Fruit fly (Drosophila melanogaster) whole organism, pupa: ENCODE data around the gene Ctr9.

ENCODE experiments used
- CG10348 ChIP-seq: fragments of 200-800 bp; sonication (Bioruptor generic); IDR thresholded peaks from 2 replicates; pipeline ENCODE4 v1.3.6; 2022; ENCODE audit warnings: missing biosample characterization, missing genetic modification characterization
- CG12605 ChIP-seq: fragments of 200-800 bp; sonication (Bioruptor generic); IDR thresholded peaks from 2 replicates; pipeline ENCODE4 v1.3.6; 2022; ENCODE audit warnings: missing biosample characterization, missing genetic modification characterization
- CG13204 ChIP-seq: fragments of 200-800 bp; sonication (Bioruptor generic); optimal IDR thresholded peaks from 2 replicates; lab custom pipeline; 2018; ENCODE audit warnings: missing biosample characterization, mild to moderate bottlenecking, missing genetic modification characterization, moderate library complexity
- CG14655 ChIP-seq: fragments of 200-800 bp; sonication (Bioruptor generic); optimal IDR thresholded peaks from 3 replicates; lab custom pipeline; 2017; ENCODE audit warnings: mild to moderate bottlenecking, missing biosample characterization, missing genetic modification reagents, missing genetic modification characterization
- CG15710 ChIP-seq: fragments of 200-800 bp; sonication (Bioruptor generic); optimal IDR thresholded peaks from 2 replicates; lab custom pipeline; 2018; ENCODE audit warnings: missing biosample characterization, mild to moderate bottlenecking, missing genetic modification characterization, moderate library complexity
- CG17806 ChIP-seq: fragments of 200-800 bp; sonication (Bioruptor generic); optimal IDR thresholded peaks from 2 replicates; lab custom pipeline; 2018; ENCODE audit warnings: missing biosample characterization, mild to moderate bottlenecking, missing genetic modification characterization, moderate library complexity
- CG32121 ChIP-seq: fragments of 200-800 bp; sonication (Bioruptor generic); IDR thresholded peaks from 2 replicates; pipeline ENCODE4 v1.3.6; 2022; ENCODE audit warnings: missing biosample characterization, missing genetic modification characterization
- CG34367 ChIP-seq: fragments of 200-800 bp; sonication (Bioruptor generic); optimal IDR thresholded peaks from 2 replicates; lab custom pipeline; 2018; ENCODE audit warnings: missing biosample characterization, mild to moderate bottlenecking, missing genetic modification characterization
- CG4496 ChIP-seq: fragments of 200-800 bp; sonication (Bioruptor generic); IDR thresholded peaks from 3 replicates; pipeline ENCODE4 v1.3.6; 2022; ENCODE audit warnings: missing biosample characterization, missing genetic modification characterization
- CG8159 ChIP-seq: fragments of 200-800 bp; sonication (Bioruptor generic); optimal IDR thresholded peaks from 3 replicates; lab custom pipeline; 2018; ENCODE audit warnings: missing biosample characterization, mild to moderate bottlenecking, missing genetic modification characterization, moderate library complexity
- CG8301 ChIP-seq: fragments of 200-800 bp; sonication (Bioruptor generic); optimal IDR thresholded peaks from 2 replicates; lab custom pipeline; 2018; ENCODE audit warnings: missing biosample characterization, mild to moderate bottlenecking, missing genetic modification characterization
- CG9948 ChIP-seq: fragments of 200-800 bp; sonication (Bioruptor generic); optimal IDR thresholded peaks from 2 replicates; lab custom pipeline; 2018; ENCODE audit warnings: missing biosample characterization, mild to moderate bottlenecking, missing genetic modification characterization, moderate library complexity
- D1 ChIP-seq: fragments of 200-800 bp; sonication (Bioruptor generic); optimal IDR thresholded peaks from 2 replicates; lab custom pipeline; 2018; ENCODE audit warnings: missing biosample characterization, mild to moderate bottlenecking, missing genetic modification characterization, moderate library complexity
- EcR ChIP-seq: fragments of 200-800 bp; sonication (Bioruptor generic); optimal IDR thresholded peaks from 3 replicates; lab custom pipeline; 2019; ENCODE audit warnings: missing biosample characterization, missing genetic modification characterization, mild to moderate bottlenecking, moderate library complexity, missing genetic modification reagents
- Ets98B ChIP-seq: fragments of 200-800 bp; sonication (Bioruptor generic); IDR thresholded peaks from 2 replicates; pipeline ENCODE4 v1.3.6; 2022; ENCODE audit warnings: missing biosample characterization, missing genetic modification characterization
- Pif1A ChIP-seq: fragments of 200-800 bp; sonication (Bioruptor generic); optimal IDR thresholded peaks from 3 replicates; lab custom pipeline; 2016; ENCODE audit warnings: missing biosample characterization, missing genetic modification characterization
- Pif1B ChIP-seq: fragments of 200-800 bp; sonication (Bioruptor generic); optimal IDR thresholded peaks from 3 replicates; lab custom pipeline; 2016; ENCODE audit warnings: missing biosample characterization, missing genetic modification characterization
- Snoo ChIP-seq: fragments of 200-800 bp; sonication (Bioruptor generic); optimal IDR thresholded peaks from 3 replicates; lab custom pipeline; 2017; ENCODE audit warnings: missing biosample characterization, mild to moderate bottlenecking, missing genetic modification characterization, inconsistent platforms
- fd96Ca ChIP-seq: fragments of 200-800 bp; sonication (Bioruptor generic); IDR thresholded peaks from 3 replicates; pipeline ENCODE4 v1.3.6; 2022; ENCODE audit warnings: missing biosample characterization, missing genetic modification characterization
- gl ChIP-seq: fragments of 200-800 bp; sonication (Bioruptor generic); optimal IDR thresholded peaks from 2 replicates; lab custom pipeline; 2018; ENCODE audit warnings: missing biosample characterization, mild to moderate bottlenecking, missing genetic modification characterization
- rn ChIP-seq: fragments of 200-800 bp; sonication (Bioruptor generic); IDR thresholded peaks from 2 replicates; pipeline ENCODE4 v1.3.6; 2022; ENCODE audit warnings: missing biosample characterization, missing genetic modification characterization

Gene Ctr9

DNA sequence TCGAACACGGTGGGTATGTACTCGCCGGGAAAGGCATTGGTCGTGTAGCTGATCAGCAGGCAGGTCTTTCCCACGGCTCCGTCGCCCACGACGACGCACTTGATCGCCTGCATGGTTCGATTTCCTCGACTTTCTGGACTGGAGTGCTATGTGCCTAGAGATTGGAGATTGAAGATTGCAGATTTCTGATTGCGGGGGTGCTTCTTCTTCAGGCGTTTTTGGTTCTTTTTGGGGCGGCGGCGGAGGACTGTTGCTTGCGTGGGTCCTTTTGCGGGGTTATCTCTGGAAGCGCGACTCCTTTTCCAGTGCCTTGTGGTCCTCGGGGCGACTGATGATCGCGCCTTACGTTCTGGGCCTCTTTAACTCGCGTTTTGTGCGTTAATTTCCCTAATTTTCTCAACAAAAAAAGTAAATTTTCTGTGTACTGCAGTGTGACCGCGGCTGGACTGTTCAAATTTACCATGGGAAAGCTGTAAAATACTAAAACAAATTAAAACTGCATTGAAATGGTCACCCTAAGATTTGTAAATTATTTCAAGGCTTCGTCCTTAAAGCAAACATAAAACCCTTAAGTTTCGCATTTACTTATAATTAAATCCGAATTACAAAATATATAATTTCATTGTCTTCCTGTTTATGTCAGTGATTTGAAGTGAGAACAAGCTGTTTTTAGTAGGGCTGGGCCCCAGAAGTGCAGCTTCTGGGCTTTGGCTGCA, 4.6 kb upstream of the Ctr9 start, which contains the start of the genes Rac1 and Acat2:
TSS of gene Rac1 (minus strand) at position 450 of the 716 bp plus-strand sequence.
TSS of gene Acat2 (plus strand) at position 711 of the 716 bp plus-strand sequence.
- no peak for TF ChIP-seq CG17806
- no peak for TF ChIP-seq gl (tag; lab: Kevin White, UChicago)
- TF ChIP-seq CG15710: no peak
- no peak for TF ChIP-seq CG4496 (GFP tag; lab: Robert Waterston, UW)
- no peak for TF ChIP-seq CG32121 (GFP tag; lab: Robert Waterston, UW)
- no peak for TF ChIP-seq CG8301 (tag; lab: Kevin White, UChicago)
- TF ChIP-seq CG13204: no peak
- no peak for TF ChIP-seq Snoo (tag; lab: Kevin White, UChicago)
- no peak for TF ChIP-seq D1 (tag; lab: Kevin White, UChicago)
- TF ChIP-seq CG8159 (tag; lab: Kevin White, UChicago): no peak
- TF ChIP-seq, all 21 proteins: peak for 0

DNA sequence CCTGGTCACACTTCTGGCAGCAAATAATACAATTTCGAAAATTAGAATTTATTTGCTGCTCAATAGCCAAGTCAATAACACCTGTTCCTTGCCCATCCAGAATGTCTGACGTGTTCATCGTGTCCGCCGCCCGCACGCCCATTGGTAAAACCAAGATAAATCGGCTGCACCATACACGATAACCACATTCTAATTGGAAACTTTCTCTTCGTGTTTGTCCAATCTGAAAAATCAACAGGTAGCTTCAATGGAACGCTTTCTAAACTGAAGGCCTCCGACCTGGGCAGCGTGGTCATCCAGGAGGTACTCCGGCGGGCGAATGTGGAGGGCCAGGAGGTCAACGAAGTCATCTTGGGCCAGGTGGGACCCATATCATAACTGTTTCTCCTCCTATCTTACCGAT, 4.1 kb upstream of the Ctr9 start:
- no peak for TF ChIP-seq gl (tag; lab: Kevin White, UChicago)
- no peak for TF ChIP-seq CG12605
- TF ChIP-seq rn: no peak
- TF ChIP-seq Snoo (tag; lab: Kevin White, UChicago): no peak
- no peak for TF ChIP-seq Pif1A (GFP tag; lab: Kevin White, UChicago)
- no peak for TF ChIP-seq Pif1B (GFP tag; lab: Kevin White, UChicago)
- no peak for TF ChIP-seq CG17806
- TF ChIP-seq CG14655 (GFP tag; lab: Kevin White, UChicago): no peak
- TF ChIP-seq D1 (tag; lab: Kevin White, UChicago): no peak
- no peak for TF ChIP-seq EcR (GFP tag; lab: Kevin White, UChicago)
- no peak for TF ChIP-seq CG10348 (GFP tag; lab: Robert Waterston, UW)
- no peak for TF ChIP-seq Ets98B (GFP tag; lab: Robert Waterston, UW)
- no peak for TF ChIP-seq CG32121 (GFP tag; lab: Robert Waterston, UW)
- TF ChIP-seq CG9948 (tag; lab: Kevin White, UChicago): no peak
- no peak for TF ChIP-seq CG15710
- no peak for TF ChIP-seq CG8159 (tag; lab: Kevin White, UChicago)
- no peak for TF ChIP-seq CG4496 (GFP tag; lab: Robert Waterston, UW)

DNA sequence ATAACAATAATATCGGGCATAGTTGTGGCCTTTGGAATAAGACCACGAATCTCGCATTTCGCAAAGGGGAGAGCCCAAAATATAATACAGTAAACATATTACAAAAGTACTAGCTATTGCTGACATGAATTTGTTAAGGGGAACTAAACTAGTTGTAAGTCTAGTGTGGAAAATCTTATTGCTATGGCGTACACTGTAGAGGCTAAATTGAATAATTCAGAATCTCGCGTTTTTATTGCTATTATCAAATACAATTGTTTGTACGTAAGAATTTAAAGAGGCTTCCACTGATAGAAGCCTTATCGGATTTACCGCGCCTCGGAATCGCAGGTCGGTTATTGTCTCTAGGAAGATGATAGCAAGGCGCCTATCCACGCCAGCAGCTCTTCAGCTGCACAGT, 1.7 kb upstream of the Ctr9 start:
- TF ChIP-seq CG9948 (tag; lab: Kevin White, UChicago): no peak
- TF ChIP-seq CG15710: no peak
- no peak for TF ChIP-seq CG12605
- no peak for TF ChIP-seq EcR (GFP tag; lab: Kevin White, UChicago)
- no peak for TF ChIP-seq CG8159 (tag; lab: Kevin White, UChicago)
- TF ChIP-seq gl (tag; lab: Kevin White, UChicago): no peak
- no peak for TF ChIP-seq rn
- TF ChIP-seq CG13204: no peak
- TF ChIP-seq CG14655 (GFP tag; lab: Kevin White, UChicago): no peak
- no peak for TF ChIP-seq CG8301 (tag; lab: Kevin White, UChicago)
- TF ChIP-seq Ets98B (GFP tag; lab: Robert Waterston, UW): no peak
- no peak for TF ChIP-seq CG17806
- no peak for TF ChIP-seq CG4496 (GFP tag; lab: Robert Waterston, UW)
- TF ChIP-seq fd96Ca (GFP tag; lab: Robert Waterston, UW): no peak

DNA sequence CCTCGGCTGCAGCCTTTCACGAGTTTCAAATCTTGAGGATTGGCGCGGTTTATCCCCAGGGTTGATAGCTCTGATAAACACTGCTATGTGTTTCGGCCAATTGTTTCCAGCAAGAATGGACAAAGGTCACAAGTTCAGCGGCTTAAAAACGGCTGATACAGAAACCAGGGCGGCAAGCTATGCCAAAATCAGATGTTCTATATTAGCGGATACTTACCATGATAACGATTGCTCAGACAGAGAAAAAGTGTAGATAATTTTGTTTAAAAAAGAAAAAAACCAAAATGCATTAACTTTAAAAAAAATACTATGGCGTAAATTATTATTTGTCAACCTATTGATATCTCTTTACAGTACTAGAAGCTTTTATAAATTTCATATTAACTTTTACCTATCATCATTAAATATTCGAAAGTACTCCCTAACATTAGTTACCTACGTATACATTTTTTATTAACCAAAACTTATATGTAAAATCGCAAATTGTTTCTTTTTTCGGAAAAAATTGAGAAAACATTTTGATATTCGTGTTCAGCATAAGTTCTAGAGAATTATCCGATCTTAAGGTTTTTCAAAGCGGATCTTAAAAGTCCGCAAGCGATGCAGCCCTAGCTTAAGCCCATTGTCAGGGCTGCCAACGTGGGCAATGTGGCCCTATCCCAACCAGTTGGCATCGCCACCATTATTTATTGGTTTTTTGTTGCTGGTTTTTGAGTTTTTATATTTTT, 6.2 kb downstream of the Ctr9 start, which contains the start of the genes sturkopf and Herc4:
TSS of gene sturkopf (minus strand) at position 339 of the 728 bp plus-strand sequence.
TSS of gene Herc4 (plus strand) at position 658 of the 728 bp plus-strand sequence.
- TF ChIP-seq CG10348 (GFP tag; lab: Robert Waterston, UW) (no peak), CG13204 (no peak), CG8159 (tag; lab: Kevin White, UChicago) (peak; percentile 68), gl (tag; lab: Kevin White, UChicago) (no peak), fd96Ca (GFP tag; lab: Robert Waterston, UW) (peak; percentile 60), Pif1A (GFP tag; lab: Kevin White, UChicago) (no peak), CG4496 (GFP tag; lab: Robert Waterston, UW) (peak; percentile 59; the same call in 2 of the 3 replicates), CG14655 (GFP tag; lab: Kevin White, UChicago) (no peak), CG15710 (peak; percentile 75), CG9948 (tag; lab: Kevin White, UChicago) (peak; percentile 64), EcR (GFP tag; lab: Kevin White, UChicago) (peak; percentile 68), CG12605 (peak; percentile 54), Pif1B (GFP tag; lab: Kevin White, UChicago) (no peak), CG17806 (peak; percentile 18), CG34367 (tag; lab: Kevin White, UChicago) (peak; percentile 39), rn (no peak), CG32121 (GFP tag; lab: Robert Waterston, UW) (0 out of 2 replicates have a peak, but pooled peaks have one; percentile 24), CG8301 (tag; lab: Kevin White, UChicago) (peak; percentile 63), D1 (tag; lab: Kevin White, UChicago) (no peak), Snoo (tag; lab: Kevin White, UChicago) (peak; percentile 90), Ets98B (GFP tag; lab: Robert Waterston, UW) (peak; percentile 44)
- TF ChIP-seq, all 21 proteins: peak for 13

DNA sequence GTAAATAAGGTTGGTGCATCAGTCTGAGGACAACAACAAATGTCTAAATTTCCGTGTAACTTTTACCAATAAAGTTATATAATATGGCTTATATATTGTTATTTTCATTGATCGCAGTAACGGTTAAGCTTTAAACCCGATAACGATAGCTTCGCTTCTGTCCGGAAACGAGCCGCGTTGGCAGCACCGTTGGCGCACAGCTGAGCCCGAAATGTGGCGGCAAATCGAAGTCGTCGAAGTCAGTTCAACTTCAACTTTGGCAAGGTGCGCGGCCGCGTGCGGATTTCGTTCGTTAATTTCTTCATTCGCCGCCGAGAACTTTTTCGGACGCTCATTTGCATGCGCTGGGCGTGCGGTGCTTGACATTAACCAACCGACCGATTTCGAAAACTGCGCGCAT, 11.2 kb downstream of the Ctr9 start, which contains the start of gene Myo61F:
TSS of gene Myo61F (plus strand) at position 240 of the 400 bp plus-strand sequence.
- TF ChIP-seq Snoo (tag; lab: Kevin White, UChicago) (no peak), CG4496 (GFP tag; lab: Robert Waterston, UW) (0 out of 3 replicates have a peak, but pooled peaks have one; percentile 36)
